Worm (Caenorhabditis elegans): Measurements from ENCODE around the gene dnj-14.

dnj-14 gene

ce11 chrX:4678029-4678428 lies 33.5 kb downstream of the dnj-14 start, which contains the start of gene flp-11:
flp-11 (minus strand) TSS chrX:4678129.
- no peak for TF ChIP-seq alr-1 (tag; optimal IDR thresholded peaks at IDR 0.05; ENCODE audit: borderline replicate concordance)
- TF ChIP-seq mab-9 (GFP tag; IDR thresholded peaks at IDR 0.05) = no peak
- no peak for TF ChIP-seq nhr-19 (GFP tag; conservative IDR thresholded peaks at IDR 0.05)
- TF ChIP-seq hlh-4 (tag; optimal IDR thresholded peaks at IDR 0.05) = no peak
- TF ChIP-seq pag-3 (tag; optimal IDR thresholded peaks at IDR 0.05; ENCODE audit: borderline replicate concordance, insufficient read depth) = no peak
- TF ChIP-seq irx-1 (tag; optimal IDR thresholded peaks at IDR 0.05) = no peak
- TF ChIP-seq nhr-84 (tag; optimal IDR thresholded peaks at IDR 0.05) = no peak

- no peak for TF ChIP-seq swsn-7 (tag; optimal IDR thresholded peaks at IDR 0.05)
- TF ChIP-seq ama-1 (optimal IDR thresholded peaks at IDR 0.05) = no peak
- TF ChIP-seq nhr-28 (tag; optimal IDR thresholded peaks at IDR 0.05) = no peak
- no peak for TF ChIP-seq lin-14 (GFP tag; optimal IDR thresholded peaks at IDR 0.05)
- no peak for TF ChIP-seq unc-62 (GFP tag; optimal IDR thresholded peaks at IDR 0.05)
- no peak for TF ChIP-seq zag-1 (tag; optimal IDR thresholded peaks at IDR 0.05)
- no peak for TF ChIP-seq rnt-1 (tag; optimal IDR thresholded peaks at IDR 0.05)
- no peak for TF ChIP-seq nhr-237 (tag; optimal IDR thresholded peaks at IDR 0.05)
- no peak for TF ChIP-seq ztf-4 (tag; optimal IDR thresholded peaks at IDR 0.05)
- TF ChIP-seq C04F5.9 (tag; optimal IDR thresholded peaks at IDR 0.05) = no peak
- TF ChIP-seq grh-1 (GFP tag; IDR thresholded peaks at IDR 0.05) = no peak
- TF ChIP-seq Y116A8C.19 (tag; optimal IDR thresholded peaks at IDR 0.05; ENCODE audit: borderline replicate concordance) = no peak
- TF ChIP-seq vab-15 (tag; optimal IDR thresholded peaks at IDR 0.05) = no peak
Measured at ce11 chrX:4676702-4677101, 34.8 kb downstream of the dnj-14 start.

ce11 chrX:4673165-4673756 lies 38.3 kb downstream of the dnj-14 start, which contains the start of gene tmem-135:
tmem-135 (plus strand) TSS chrX:4673706.
- no peak for TF ChIP-seq fkh-4 (tag; optimal IDR thresholded peaks at IDR 0.05; ENCODE audit: borderline replicate concordance)
- TF ChIP-seq ztf-11 (tag; optimal IDR thresholded peaks at IDR 0.05) = no peak
- no peak for TF ChIP-seq xbp-1 (tag; optimal IDR thresholded peaks at IDR 0.05)
- no peak for TF ChIP-seq isw-1 (GFP tag; IDR thresholded peaks at IDR 0.05)
- TF ChIP-seq nhr-85 (tag) = no peak
- TF ChIP-seq lin-35 (GFP tag; optimal IDR thresholded peaks at IDR 0.05) = peak in 1 of 2 experiments; percentile 34
- no peak for TF ChIP-seq alr-1 (tag; optimal IDR thresholded peaks at IDR 0.05; ENCODE audit: borderline replicate concordance)
- TF ChIP-seq ceh-88 (GFP tag; IDR thresholded peaks at IDR 0.05) = no peak
- TF ChIP-seq nhr-11 (tag; optimal IDR thresholded peaks at IDR 0.05) = no peak
- peak; percentile 8 for TF ChIP-seq nhr-20 (tag; optimal IDR thresholded peaks at IDR 0.05)
- TF ChIP-seq C16A3.4 (tag; optimal IDR thresholded peaks at IDR 0.05) = no peak
- TF ChIP-seq ceh-90 (tag; optimal IDR thresholded peaks at IDR 0.05) = no peak
- TF ChIP-seq ceh-82 (tag; optimal IDR thresholded peaks at IDR 0.05) = no peak
- no peak for TF ChIP-seq nhr-76 (tag; optimal IDR thresholded peaks at IDR 0.05)
- no peak for TF ChIP-seq mef-2 (tag; optimal IDR thresholded peaks at IDR 0.05)
- no peak for TF ChIP-seq aha-1 (tag; optimal IDR thresholded peaks at IDR 0.05)
- no peak for TF ChIP-seq nhr-12 (tag; optimal IDR thresholded peaks at IDR 0.05)
- TF ChIP-seq tbx-2 (tag; optimal IDR thresholded peaks at IDR 0.05) = no peak
- TF ChIP-seq grh-1 (GFP tag; IDR thresholded peaks at IDR 0.05) = no peak
- no peak for TF ChIP-seq F16B12.6 (tag; optimal IDR thresholded peaks at IDR 0.05)
- peak; percentile 49 for TF ChIP-seq elt-2 (tag; optimal IDR thresholded peaks at IDR 0.05)
- no peak for TF ChIP-seq pqm-1 (tag; optimal IDR thresholded peaks at IDR 0.05)
- TF ChIP-seq fkh-8 (tag; optimal IDR thresholded peaks at IDR 0.05) = no peak
- TF ChIP-seq egl-13 (tag; optimal IDR thresholded peaks at IDR 0.05) = no peak
- TF ChIP-seq lin-14 (GFP tag; optimal IDR thresholded peaks at IDR 0.05) = peak; percentile 3
- TF ChIP-seq elt-3 (tag; optimal IDR thresholded peaks at IDR 0.05) = peak in 1 of 6 experiments; percentile 36
- TF ChIP-seq Y116A8C.19 (tag; optimal IDR thresholded peaks at IDR 0.05; ENCODE audit: borderline replicate concordance) = no peak
- TF ChIP-seq hlh-4 (tag; optimal IDR thresholded peaks at IDR 0.05) = no peak
- TF ChIP-seq fos-1 (tag; optimal IDR thresholded peaks at IDR 0.05) = no peak
- no peak for TF ChIP-seq dpl-1 (GFP tag; optimal IDR thresholded peaks at IDR 0.05)
- no peak for TF ChIP-seq nhr-47 (tag; optimal IDR thresholded peaks at IDR 0.05)
